In the genomic region with DNA sequence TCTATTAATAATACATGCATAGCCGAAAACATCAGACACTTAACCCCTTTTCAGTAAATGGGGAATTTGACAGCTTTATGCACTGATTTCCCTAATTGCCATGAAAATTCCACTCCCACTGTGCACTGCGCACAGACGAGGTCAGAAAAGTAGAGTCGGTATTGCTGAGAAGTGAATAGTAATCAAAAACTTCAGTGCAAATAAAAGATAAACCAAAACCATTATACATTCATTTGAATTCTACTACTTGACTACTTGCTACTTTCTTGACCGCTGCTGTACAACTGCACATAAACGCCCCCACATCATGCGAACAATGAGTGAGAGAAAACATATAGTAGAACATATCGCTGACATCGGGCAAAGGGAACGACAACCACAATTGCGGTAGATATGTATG, we compare ENCODE assay signal across 1 fruit fly cellular context.
TF ChIP-seq lines count a peak whose summit lies in the region.

No protein-coding gene starts in this region.

TF ChIP-seq in whole organism, embryonic, 481 proteins besides CTCF, POLR2A, EP300 and RAD21 (continued from another document):
- TF ChIP-seq CG7928 (GFP tag; optimal IDR thresholded peaks at IDR 0.05; lab: Kevin White, UChicago): peak; percentile 1
- TF ChIP-seq BtbVII (GFP tag; optimal IDR thresholded peaks at IDR 0.05; lab: Kevin White, UChicago): peak; percentile 43
- peak; percentile 86 for TF ChIP-seq Ssrp (tag; optimal IDR thresholded peaks at IDR 0.05; lab: Kevin White, UChicago)
